Worm (Caenorhabditis elegans) whole organism, L2 larva: ENCODE data around the gene pcp-3.

Experiments used
- R02D3.7 ChIP-seq: fragments of 150-350 bp; optimal IDR thresholded peaks from 2 replicates; lab custom pipeline; 2014; ENCODE audit warnings: missing biosample characterization, missing genetic modification characterization
- ZK546.5 ChIP-seq: sonication (generic microtip); optimal IDR thresholded peaks from 2 replicates; lab custom pipeline; 2017; ENCODE audit warnings: missing biosample characterization, missing genetic modification characterization
- alr-1 ChIP-seq: fragments of 150-350 bp; optimal IDR thresholded peaks from 2 replicates; lab custom pipeline; 2014; ENCODE audit warnings: missing biosample characterization, missing genetic modification characterization
- aly-2 ChIP-seq: fragments of 150-350 bp; optimal IDR thresholded peaks from 2 replicates; lab custom pipeline; 2014; ENCODE audit warnings: missing biosample characterization, missing genetic modification characterization
- ama-1 ChIP-seq: fragments of 150-350 bp; optimal IDR thresholded peaks from 2 replicates; lab custom pipeline; 2018; ENCODE audit warnings: inconsistent platforms
- lsy-2 ChIP-seq, 2 experiments: fragments of 150-350 bp in 1 of 2; sonication (generic microtip) in 1 of 2; optimal IDR thresholded peaks; 2 replicates each; lab custom pipeline; 2014 to 2017; ENCODE audit warnings: missing biosample characterization in 2 of 2, missing genetic modification characterization in 2 of 2
- nhr-11 ChIP-seq: fragments of 150-350 bp; optimal IDR thresholded peaks from 2 replicates; lab custom pipeline; 2014; ENCODE audit warnings: missing biosample characterization, missing genetic modification characterization
- nhr-25 ChIP-seq: fragments of 150-350 bp; sonication (generic microtip); optimal IDR thresholded peaks from 3 replicates; lab custom pipeline; 2014; ENCODE audit warnings: missing biosample characterization, missing genetic modification characterization
- nhr-6 ChIP-seq: fragments of 150-350 bp; optimal IDR thresholded peaks from 2 replicates; lab custom pipeline; 2014; ENCODE audit warnings: missing biosample characterization, missing genetic modification characterization
- skn-1 ChIP-seq: sonication (generic microtip); optimal IDR thresholded peaks from 2 replicates; lab custom pipeline; 2017; ENCODE audit warnings: missing biosample characterization, missing genetic modification characterization
- unc-62 ChIP-seq: fragments of 150-350 bp; optimal IDR thresholded peaks from 2 replicates; lab custom pipeline; 2014; ENCODE audit warnings: missing biosample characterization, missing genetic modification reagents, missing genetic modification characterization

DNA sequence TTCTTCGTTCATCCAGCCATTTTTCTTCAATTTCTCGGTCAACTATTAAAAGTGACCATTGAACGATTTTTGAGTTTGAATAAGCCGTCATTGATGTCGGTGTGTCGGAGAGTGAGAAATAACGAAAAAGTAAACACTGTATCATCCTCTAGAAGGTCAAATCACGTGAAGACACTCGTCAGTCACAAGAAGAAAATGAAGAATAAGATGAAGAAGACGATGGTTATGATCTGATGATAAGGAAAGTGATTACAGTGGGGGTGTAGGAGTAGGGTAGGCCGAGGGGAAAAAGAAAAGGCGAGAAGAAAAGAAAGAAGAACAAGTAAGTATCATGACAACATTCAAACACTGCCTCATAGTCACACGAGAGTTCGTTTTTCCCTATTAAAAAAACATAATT, 39.3 kb upstream of the pcp-3 start:
- TF ChIP-seq unc-62 (no peak), ama-1 (lab: Kevin White, UChicago) (peak; percentile 50), lsy-2 (tag; optimal IDR thresholded peaks at IDR 0.05; lab: Kevin White, UChicago) (peak in 1 of 2 experiments; percentile 59), nhr-25 (peak; percentile 82), nhr-6 (tag; lab: Kevin White, UChicago) (peak; percentile 55), alr-1 (tag; lab: Kevin White, UChicago) (no peak), nhr-11 (no peak), ZK546.5 (tag; lab: Kevin White, UChicago) (no peak), R02D3.7 (tag; lab: Kevin White, UChicago) (no peak), aly-2 (no peak), skn-1 (tag; lab: Kevin White, UChicago) (no peak)
